Worm (Caenorhabditis elegans) whole organism, young adult: Measurements from ENCODE around the gene R04E5.7.

ENCODE experiments used
- B0336.3 ChIP-seq: fragments of 200-800 bp; sonication (Bioruptor generic); IDR thresholded peaks from 2 replicates; pipeline ENCODE4 v1.3.6; 2022; ENCODE audit warnings: missing genetic modification characterization, missing compliant biosample characterization
- C06A6.2 ChIP-seq: fragments of 200-800 bp; sonication (Bioruptor generic); conservative IDR thresholded peaks from 2 replicates; pipeline ENCODE4 v1.3.6; 2022; ENCODE audit warnings: missing genetic modification characterization, missing compliant biosample characterization
- C17E4.6 ChIP-seq: fragments of 200-800 bp; sonication (Bioruptor generic); IDR thresholded peaks from 2 replicates; pipeline ENCODE4 v1.3.6; 2022; ENCODE audit warnings: missing genetic modification reagents, missing genetic modification characterization, missing compliant biosample characterization
- D2030.7 ChIP-seq: fragments of 200-800 bp; sonication (Bioruptor generic); IDR thresholded peaks from 2 replicates; pipeline ENCODE4 v1.3.6; 2022; ENCODE audit warnings: missing genetic modification reagents, missing genetic modification characterization, missing compliant biosample characterization
- F23B12.7 ChIP-seq: sonication (generic microtip); optimal IDR thresholded peaks from 2 replicates; lab custom pipeline; 2017; ENCODE audit warnings: missing genetic modification characterization, mild to moderate bottlenecking, missing compliant biosample characterization, antibody characterized with exemption, moderate library complexity; ENCODE audit not compliant: insufficient read depth
- F37B4.10 ChIP-seq: fragments of 200-800 bp; sonication (Bioruptor generic); IDR thresholded peaks from 2 replicates; pipeline ENCODE4 v1.3.6; 2022; ENCODE audit warnings: missing genetic modification characterization, missing compliant biosample characterization
- F52B5.7 ChIP-seq: sonication (generic microtip); optimal IDR thresholded peaks from 2 replicates; lab custom pipeline; 2016; ENCODE audit warnings: mild to moderate bottlenecking, missing genetic modification characterization, missing compliant biosample characterization
- F57A8.1 ChIP-seq: fragments of 200-800 bp; sonication (Bioruptor generic); optimal IDR thresholded peaks from 2 replicates; lab custom pipeline; 2018; ENCODE audit warnings: mild to moderate bottlenecking, missing genetic modification characterization, moderate library complexity, missing compliant biosample characterization
- K11D2.4 ChIP-seq: fragments of 200-800 bp; sonication (Bioruptor generic); IDR thresholded peaks from 2 replicates; pipeline ENCODE4 v1.3.6; 2022; ENCODE audit warnings: missing genetic modification reagents, missing genetic modification characterization, missing compliant biosample characterization
- T07F8.4 ChIP-seq: sonication (generic microtip); optimal IDR thresholded peaks from 2 replicates; lab custom pipeline; 2016; ENCODE audit warnings: mild to moderate bottlenecking, missing genetic modification characterization, moderate library complexity, missing compliant biosample characterization
- T26A5.8 ChIP-seq: sonication (generic microtip); optimal IDR thresholded peaks from 2 replicates; lab custom pipeline; 2016; ENCODE audit warnings: missing genetic modification characterization, missing compliant biosample characterization
- ama-1 ChIP-seq, 3 experiments: fragments of 150-350 bp in 1 of 3; sonication (generic microtip) in 2 of 3; optimal IDR thresholded peaks; 2 replicates each; lab custom pipeline; 2014 to 2018; ENCODE audit warnings: missing biosample characterization in 2 of 3, missing genetic modification characterization in 2 of 3, missing genetic modification reagents in 2 of 3
- ccch-3 ChIP-seq: fragments of 200-800 bp; sonication (Bioruptor generic); optimal IDR thresholded peaks from 2 replicates; lab custom pipeline; 2018; ENCODE audit warnings: mild to moderate bottlenecking, missing genetic modification characterization, missing compliant biosample characterization
- cebp-1 ChIP-seq, 2 experiments: fragments of 200-800 bp in 1 of 2; sonication (Bioruptor generic) in 1 of 2; sonication (generic microtip) in 1 of 2; IDR thresholded peaks in 1 of 2; optimal IDR thresholded peaks in 1 of 2; 2 replicates each; pipeline versions ENCODE4 v1.3.6 to Lab custom; 2017 to 2022; ENCODE audit warnings: missing compliant biosample characterization in 2 of 2, missing genetic modification characterization in 2 of 2, mild to moderate bottlenecking in 1 of 2, missing genetic modification reagents in 1 of 2, moderate library complexity in 1 of 2
- cebp-2 ChIP-seq: fragments of 200-800 bp; sonication (Bioruptor generic); IDR thresholded peaks from 2 replicates; pipeline ENCODE4 v1.3.6; 2022; ENCODE audit warnings: missing genetic modification characterization, missing compliant biosample characterization
- ceh-58 ChIP-seq: fragments of 200-800 bp; sonication (Bioruptor generic); IDR thresholded peaks from 2 replicates; pipeline ENCODE4 v1.3.6; 2022; ENCODE audit warnings: missing genetic modification characterization, missing compliant biosample characterization
- ceh-79 ChIP-seq: sonication (generic microtip); optimal IDR thresholded peaks from 2 replicates; lab custom pipeline; 2017; ENCODE audit warnings: mild to moderate bottlenecking, missing genetic modification characterization, missing compliant biosample characterization
- dox-1 ChIP-seq: fragments of 200-800 bp; sonication (Bioruptor generic); IDR thresholded peaks from 2 replicates; pipeline ENCODE4 v1.3.6; 2022; ENCODE audit warnings: missing genetic modification reagents, missing genetic modification characterization, missing compliant biosample characterization
- dpff-1 ChIP-seq: sonication (generic microtip); optimal IDR thresholded peaks from 2 replicates; lab custom pipeline; 2017; ENCODE audit warnings: mild to moderate bottlenecking, missing genetic modification characterization, missing compliant biosample characterization
- egl-18 ChIP-seq: fragments of 200-800 bp; sonication (Bioruptor generic); IDR thresholded peaks from 2 replicates; pipeline ENCODE4 v1.3.6; 2022; ENCODE audit warnings: missing genetic modification reagents, missing genetic modification characterization, missing compliant biosample characterization
- egl-44 ChIP-seq: fragments of 200-800 bp; sonication (Bioruptor generic); IDR thresholded peaks from 2 replicates; pipeline ENCODE4 v1.3.6; 2022; ENCODE audit warnings: missing genetic modification reagents, missing genetic modification characterization, missing compliant biosample characterization
- ekl-4 ChIP-seq: fragments of 200-800 bp; sonication (Bioruptor generic); IDR thresholded peaks from 2 replicates; pipeline ENCODE4 v1.3.6; 2022; ENCODE audit warnings: missing genetic modification reagents, missing genetic modification characterization, missing compliant biosample characterization
- him-1 ChIP-seq: sonication (generic microtip); optimal IDR thresholded peaks from 2 replicates; lab custom pipeline; 2016; ENCODE audit warnings: missing genotype, missing genetic modification reagents, missing genetic modification characterization, missing compliant biosample characterization
- hlh-26 ChIP-seq: fragments of 200-800 bp; sonication (Bioruptor generic); conservative IDR thresholded peaks from 2 replicates; pipeline ENCODE4 v1.3.6; 2022; ENCODE audit warnings: missing genetic modification reagents, missing genetic modification characterization, missing compliant biosample characterization
- hmg-1.2 ChIP-seq: fragments of 200-800 bp; sonication (Bioruptor generic); IDR thresholded peaks from 2 replicates; pipeline ENCODE4 v1.3.6; 2022; ENCODE audit warnings: missing genetic modification reagents, missing genetic modification characterization, missing compliant biosample characterization
- hsf-1 ChIP-seq: fragments of 200-800 bp; sonication (Bioruptor generic); IDR thresholded peaks from 2 replicates; pipeline ENCODE4 v1.3.6; 2022; ENCODE audit warnings: missing genetic modification reagents, missing genetic modification characterization, missing compliant biosample characterization
- lag-1 ChIP-seq: fragments of 200-800 bp; sonication (Bioruptor generic); IDR thresholded peaks from 2 replicates; pipeline ENCODE4 v1.3.6; 2022; ENCODE audit warnings: missing genetic modification reagents, missing genetic modification characterization, missing compliant biosample characterization
- lsl-1 ChIP-seq: fragments of 200-800 bp; sonication (Bioruptor generic); optimal IDR thresholded peaks from 2 replicates; lab custom pipeline; 2018; ENCODE audit warnings: mild to moderate bottlenecking, missing genetic modification characterization, moderate library complexity, missing compliant biosample characterization
- lsy-27 ChIP-seq: sonication (generic microtip); optimal IDR thresholded peaks from 2 replicates; lab custom pipeline; 2017; ENCODE audit warnings: missing genetic modification characterization, mild to moderate bottlenecking, missing compliant biosample characterization, antibody characterized with exemption, missing genotype, borderline replicate concordance; ENCODE audit not compliant: insufficient read depth
- madf-10 ChIP-seq: sonication (generic microtip); optimal IDR thresholded peaks from 2 replicates; lab custom pipeline; 2016; ENCODE audit warnings: mild to moderate bottlenecking, missing genetic modification characterization, missing compliant biosample characterization
- madf-6 ChIP-seq: fragments of 200-800 bp; sonication (Bioruptor generic); IDR thresholded peaks from 2 replicates; pipeline ENCODE4 v1.3.6; 2022; ENCODE audit warnings: missing genetic modification reagents, missing genetic modification characterization, missing compliant biosample characterization
- mcd-1 ChIP-seq: fragments of 200-800 bp; sonication (Bioruptor generic); IDR thresholded peaks from 2 replicates; pipeline ENCODE4 v1.3.6; 2022; ENCODE audit warnings: missing genetic modification reagents, missing genetic modification characterization, missing compliant biosample characterization
- mxl-1 ChIP-seq: sonication (generic microtip); optimal IDR thresholded peaks from 2 replicates; lab custom pipeline; 2016; ENCODE audit warnings: missing genetic modification characterization, missing compliant biosample characterization
- nfya-2 ChIP-seq: fragments of 200-800 bp; sonication (Bioruptor generic); IDR thresholded peaks from 2 replicates; pipeline ENCODE4 v1.3.6; 2022; ENCODE audit warnings: missing genetic modification reagents, missing genetic modification characterization, missing compliant biosample characterization
- nhr-120 ChIP-seq: fragments of 200-800 bp; sonication (Bioruptor generic); IDR thresholded peaks from 2 replicates; pipeline ENCODE4 v1.3.6; 2022; ENCODE audit warnings: missing genetic modification characterization, missing compliant biosample characterization
- nhr-27 ChIP-seq: fragments of 200-800 bp; sonication (Bioruptor generic); optimal IDR thresholded peaks from 2 replicates; lab custom pipeline; 2018; ENCODE audit warnings: mild to moderate bottlenecking, missing genetic modification characterization, moderate library complexity, missing compliant biosample characterization
- nhr-80 ChIP-seq: sonication (generic microtip); optimal IDR thresholded peaks from 2 replicates; lab custom pipeline; 2016; ENCODE audit warnings: missing genetic modification characterization, missing compliant biosample characterization
- sdz-38 ChIP-seq: sonication (generic microtip); optimal IDR thresholded peaks from 2 replicates; lab custom pipeline; 2016; ENCODE audit warnings: missing genotype, missing genetic modification characterization, missing compliant biosample characterization
- snpc-1.1 ChIP-seq: sonication (generic microtip); optimal IDR thresholded peaks from 2 replicates; lab custom pipeline; 2017; ENCODE audit warnings: missing genetic modification characterization, mild to moderate bottlenecking, missing compliant biosample characterization, antibody characterized with exemption, moderate library complexity, missing genotype, missing genetic modification reagents; ENCODE audit not compliant: insufficient read depth
- snpc-1.3 ChIP-seq: sonication (generic microtip); optimal IDR thresholded peaks from 2 replicates; lab custom pipeline; 2017; ENCODE audit warnings: missing genetic modification characterization, mild to moderate bottlenecking, missing compliant biosample characterization, antibody characterized with exemption, moderate library complexity, missing genotype, missing genetic modification reagents; ENCODE audit not compliant: insufficient read depth
- snpc-3.4 ChIP-seq: sonication (generic microtip); optimal IDR thresholded peaks from 2 replicates; lab custom pipeline; 2017; ENCODE audit warnings: missing genetic modification characterization, mild to moderate bottlenecking, missing compliant biosample characterization, antibody characterized with exemption, moderate library complexity, missing genotype, missing genetic modification reagents
- snpc-4 ChIP-seq, 5 experiments: fragments of 150-350 bp in 1 of 5; sonication (generic microtip) in 4 of 5; optimal IDR thresholded peaks; 2 replicates each; lab custom pipeline; 2014 to 2018; ENCODE audit warnings: missing genetic modification characterization in 5 of 5, missing biosample characterization in 3 of 5, antibody characterized with exemption in 2 of 5, mild to moderate bottlenecking in 2 of 5, missing compliant biosample characterization in 2 of 5, missing genotype in 2 of 5, moderate library complexity in 2 of 5, missing genetic modification reagents in 1 of 5
- unc-130 ChIP-seq: sonication (generic microtip); optimal IDR thresholded peaks from 2 replicates; lab custom pipeline; 2016; ENCODE audit warnings: missing genetic modification reagents, missing genetic modification characterization, missing compliant biosample characterization
- unc-62 ChIP-seq: fragments of 150-350 bp; optimal IDR thresholded peaks from 2 replicates; lab custom pipeline; 2014; ENCODE audit warnings: missing biosample characterization, missing genetic modification reagents, missing genetic modification characterization
- ztf-3 ChIP-seq: fragments of 200-800 bp; sonication (Bioruptor generic); optimal IDR thresholded peaks from 2 replicates; lab custom pipeline; 2018; ENCODE audit warnings: mild to moderate bottlenecking, missing genetic modification characterization, missing compliant biosample characterization
- ztf-6 ChIP-seq: fragments of 200-800 bp; sonication (Bioruptor generic); IDR thresholded peaks from 2 replicates; pipeline ENCODE4 v1.3.6; 2022; ENCODE audit warnings: missing genetic modification reagents, missing genetic modification characterization, missing compliant biosample characterization

Gene R04E5.7

DNA sequence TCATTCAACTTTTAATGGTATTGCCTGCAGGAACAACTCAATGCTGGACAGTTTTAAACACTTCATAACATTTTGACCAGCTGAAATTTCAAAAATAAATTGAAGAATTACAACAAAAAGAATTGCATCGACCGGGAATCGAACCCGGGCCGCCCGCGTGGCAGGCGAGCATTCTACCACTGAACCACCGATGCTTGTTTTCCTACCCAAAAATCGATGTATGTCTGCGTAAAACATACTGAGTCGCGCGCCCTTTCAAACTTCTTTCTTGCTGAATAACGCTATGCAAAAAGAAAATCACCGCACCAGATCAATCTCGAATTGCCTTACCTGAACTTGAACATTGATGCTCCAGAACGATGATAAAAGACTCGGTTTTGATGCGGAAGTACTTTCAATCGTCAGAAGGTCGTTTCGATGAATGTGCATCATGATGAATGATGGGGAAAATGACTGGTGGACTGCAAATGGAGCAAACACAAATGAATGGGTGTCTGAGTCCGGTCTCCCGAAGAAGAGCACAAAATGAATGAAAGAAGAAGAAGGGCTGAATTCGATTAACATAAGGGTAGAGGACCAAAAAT, at the start of gene R04E5.7:
R04E5.7 (minus strand) TSS at position 564 of the 584 bp plus-strand sequence.
- TF ChIP-seq lsy-27 (tag; lab: Kevin White, UChicago) (no peak), madf-6 (GFP tag; lab: Robert Waterston, UW) (peak; percentile 44; the same call in 1 of the 2 replicates), F57A8.1 (GFP tag; lab: Kevin White, UChicago) (no peak), him-1 (tag; lab: Kevin White, UChicago) (peak; percentile 65), T26A5.8 (tag; lab: Kevin White, UChicago) (no peak), madf-10 (tag; lab: Kevin White, UChicago) (no peak), snpc-1.3 (tag; lab: Kevin White, UChicago) (no peak), egl-18 (GFP tag; lab: Robert Waterston, UW) (no peak), lsl-1 (GFP tag; lab: Kevin White, UChicago) (no peak), C06A6.2 (no peak), ceh-79 (no peak), unc-62 (GFP tag; lab: Kevin White, UChicago) (no peak), cebp-2 (GFP tag; lab: Robert Waterston, UW) (no peak), ztf-3 (GFP tag; lab: Kevin White, UChicago) (no peak), C17E4.6 (GFP tag; lab: Robert Waterston, UW) (no peak), mxl-1 (tag; lab: Kevin White, UChicago) (no peak), ekl-4 (GFP tag; lab: Robert Waterston, UW) (peak; percentile 58), mcd-1 (GFP tag; lab: Robert Waterston, UW) (peak; percentile 44; the same call in 1 of the 2 replicates), hlh-26 (GFP tag; lab: Robert Waterston, UW) (no peak), snpc-4 (GFP tag; optimal IDR thresholded peaks at IDR 0.05; lab: Kevin White, UChicago) (peak; percentile 45), snpc-4 (tag; optimal IDR thresholded peaks at IDR 0.05; lab: Kevin White, UChicago) (peak in 2 of 4 experiments; percentile 7 to 55), lag-1 (no peak), ccch-3 (GFP tag; lab: Kevin White, UChicago) (no peak), nhr-80 (tag; lab: Kevin White, UChicago) (peak; percentile 25), nhr-27 (tag; lab: Kevin White, UChicago) (no peak), B0336.3 (GFP tag; lab: Robert Waterston, UW) (no peak), nfya-2 (GFP tag; lab: Robert Waterston, UW) (no peak), F37B4.10 (GFP tag; lab: Robert Waterston, UW) (no peak), F52B5.7 (tag; lab: Kevin White, UChicago) (no peak), nhr-120 (GFP tag; lab: Robert Waterston, UW) (0 out of 2 replicates have a peak, but pooled peaks have one; percentile 41), D2030.7 (GFP tag; lab: Robert Waterston, UW) (peak; percentile 67; the same call in 1 of the 2 replicates), unc-130 (GFP tag; lab: Kevin White, UChicago) (no peak), T07F8.4 (tag; lab: Kevin White, UChicago) (peak; percentile 11), ama-1 (optimal IDR thresholded peaks at IDR 0.05; lab: Kevin White, UChicago) (no peak), ama-1 (GFP tag; optimal IDR thresholded peaks at IDR 0.05; lab: Kevin White, UChicago) (peak in 1 of 2 experiments; percentile 23), snpc-3.4 (tag; lab: Kevin White, UChicago) (no peak), sdz-38 (no peak), egl-44 (no peak), ceh-58 (GFP tag; lab: Robert Waterston, UW) (no peak), hmg-1.2 (peak; percentile 64), dox-1 (GFP tag; lab: Robert Waterston, UW) (peak; percentile 66; the same call in 1 of the 2 replicates), K11D2.4 (GFP tag; lab: Robert Waterston, UW) (no peak), hsf-1 (GFP tag; lab: Robert Waterston, UW) (no peak), snpc-1.1 (tag; lab: Kevin White, UChicago) (peak; percentile 9), ztf-6 (GFP tag; lab: Robert Waterston, UW) (no peak), F23B12.7 (tag; lab: Kevin White, UChicago) (no peak), dpff-1 (tag; lab: Kevin White, UChicago) (no peak), cebp-1 (GFP tag; IDR thresholded peaks at IDR 0.05; lab: Robert Waterston, UW) (0 out of 2 replicates have a peak, but pooled peaks have one; percentile 38), cebp-1 (tag; optimal IDR thresholded peaks at IDR 0.05; lab: Kevin White, UChicago) (peak; percentile 37)
